Fruit fly (Drosophila melanogaster) whole organism, embryonic: ENCODE results near the gene gpp.

Source experiments
- Atf-2 ChIP-seq: fragments of 200-800 bp; sonication (Bioruptor generic); optimal IDR thresholded peaks from 2 replicates; lab custom pipeline; 2016; ENCODE audit warnings: missing biosample characterization, missing genetic modification characterization
- Atf3 ChIP-seq: fragments of 200-800 bp; sonication (Bioruptor generic); optimal IDR thresholded peaks from 3 replicates; lab custom pipeline; 2016; ENCODE audit warnings: missing biosample characterization, missing genetic modification characterization
- Atf6 ChIP-seq: fragments of 200-800 bp; sonication (Bioruptor generic); IDR thresholded peaks from 2 replicates; pipeline ENCODE4 v1.3.6; 2022; ENCODE audit warnings: missing biosample characterization, missing genetic modification characterization
- Bdp1 ChIP-seq: fragments of 200-800 bp; sonication (Bioruptor generic); optimal IDR thresholded peaks from 3 replicates; lab custom pipeline; 2016; ENCODE audit warnings: missing biosample characterization, missing genetic modification characterization
- CG12071 ChIP-seq: fragments of 200-800 bp; sonication (Bioruptor generic); optimal IDR thresholded peaks from 3 replicates; lab custom pipeline; 2018; ENCODE audit warnings: missing biosample characterization, mild to moderate bottlenecking, missing genetic modification characterization
- CG12391 ChIP-seq: fragments of 200-800 bp; sonication (Bioruptor generic); optimal IDR thresholded peaks from 3 replicates; lab custom pipeline; 2018; ENCODE audit warnings: missing biosample characterization, mild to moderate bottlenecking, missing genetic modification characterization, moderate library complexity
- CG13123 ChIP-seq: fragments of 200-800 bp; sonication (Bioruptor generic); optimal IDR thresholded peaks from 2 replicates; lab custom pipeline; 2016; ENCODE audit warnings: missing biosample characterization, missing genetic modification characterization
- CG14050 ChIP-seq: fragments of 200-800 bp; sonication (Bioruptor generic); IDR thresholded peaks from 3 replicates; pipeline ENCODE4 v1.3.6; 2022; ENCODE audit warnings: missing biosample characterization, missing genetic modification characterization
- CG16815 ChIP-seq: fragments of 200-800 bp; sonication (Bioruptor generic); optimal IDR thresholded peaks from 3 replicates; lab custom pipeline; 2017; ENCODE audit warnings: missing biosample characterization, mild to moderate bottlenecking, missing genetic modification characterization
- CG17829 ChIP-seq: fragments of 200-800 bp; optimal IDR thresholded peaks from 2 replicates; lab custom pipeline; 2019; ENCODE audit warnings: missing biosample characterization, mild to moderate bottlenecking, missing genetic modification characterization, moderate library complexity
- CG17912 ChIP-seq: fragments of 200-800 bp; sonication (Bioruptor generic); optimal IDR thresholded peaks from 2 replicates; lab custom pipeline; 2018; ENCODE audit warnings: missing biosample characterization, mild to moderate bottlenecking, missing genetic modification characterization
- CG18011 ChIP-seq: fragments of 200-800 bp; sonication (Bioruptor generic); optimal IDR thresholded peaks from 2 replicates; lab custom pipeline; 2017; ENCODE audit warnings: missing biosample characterization, missing genetic modification characterization, mild to moderate bottlenecking, moderate library complexity, missing genotype
- CG18764 ChIP-seq: fragments of 200-800 bp; sonication (Bioruptor generic); optimal IDR thresholded peaks from 3 replicates; lab custom pipeline; 2016; ENCODE audit warnings: missing biosample characterization, missing genetic modification characterization
- CG2116 ChIP-seq: fragments of 200-800 bp; sonication (Bioruptor generic); optimal IDR thresholded peaks from 3 replicates; lab custom pipeline; 2018; ENCODE audit warnings: missing biosample characterization, mild to moderate bottlenecking, missing genetic modification characterization
- CG4707 ChIP-seq: fragments of 200-800 bp; sonication (Bioruptor generic); optimal IDR thresholded peaks from 2 replicates; lab custom pipeline; 2018; ENCODE audit warnings: missing biosample characterization, mild to moderate bottlenecking, missing genetic modification characterization, moderate library complexity
- CG7271 ChIP-seq: fragments of 200-800 bp; sonication (Bioruptor generic); optimal IDR thresholded peaks from 2 replicates; lab custom pipeline; 2018; ENCODE audit warnings: missing biosample characterization, mild to moderate bottlenecking, missing genetic modification characterization, moderate library complexity
- CG7928 ChIP-seq: fragments of 200-800 bp; sonication (Bioruptor generic); optimal IDR thresholded peaks from 2 replicates; lab custom pipeline; 2017; ENCODE audit warnings: missing biosample characterization, mild to moderate bottlenecking, missing genetic modification characterization
- CG7963 ChIP-seq: fragments of 200-800 bp; sonication (Bioruptor generic); IDR thresholded peaks from 3 replicates; pipeline ENCODE4 v1.3.6; 2022; ENCODE audit warnings: missing biosample characterization, missing genetic modification characterization; ENCODE audit not compliant: partially characterized antibody
- CG9797 ChIP-seq: fragments of 200-800 bp; sonication (Bioruptor generic); optimal IDR thresholded peaks from 3 replicates; lab custom pipeline; 2018; ENCODE audit warnings: missing biosample characterization, mild to moderate bottlenecking, missing genetic modification characterization
- CTCF ChIP-seq: fragments of 200-800 bp; sonication (Bioruptor generic); optimal IDR thresholded peaks from 2 replicates; lab custom pipeline; 2017; ENCODE audit warnings: missing biosample characterization, mild to moderate bottlenecking, missing genetic modification characterization, moderate library complexity
- CoRest ChIP-seq: fragments of 200-800 bp; sonication (Bioruptor generic); optimal IDR thresholded peaks from 3 replicates; lab custom pipeline; 2018; ENCODE audit warnings: missing biosample characterization, mild to moderate bottlenecking, missing genetic modification characterization, moderate library complexity
- Deaf1 ChIP-seq: fragments of 200-800 bp; optimal IDR thresholded peaks from 3 replicates; lab custom pipeline; 2019; ENCODE audit warnings: missing biosample characterization, mild to moderate bottlenecking, missing genetic modification characterization, moderate library complexity
- HLH4C ChIP-seq: fragments of 200-800 bp; sonication (Bioruptor generic); IDR thresholded peaks from 3 replicates; pipeline ENCODE4 v1.3.6; 2022; ENCODE audit warnings: missing biosample characterization, missing genetic modification characterization; ENCODE audit not compliant: partially characterized antibody
- Hand ChIP-seq: fragments of 200-800 bp; sonication (Bioruptor generic); optimal IDR thresholded peaks from 2 replicates; lab custom pipeline; 2017; ENCODE audit warnings: mild to moderate bottlenecking, missing biosample characterization, missing genetic modification reagents, missing genetic modification characterization
- Hey ChIP-seq: fragments of 200-800 bp; sonication (Bioruptor generic); optimal IDR thresholded peaks from 3 replicates; lab custom pipeline; 2018; ENCODE audit warnings: missing biosample characterization, mild to moderate bottlenecking, missing genetic modification characterization
- Hmr ChIP-seq: fragments of 200-800 bp; sonication (Bioruptor generic); optimal IDR thresholded peaks from 3 replicates; lab custom pipeline; 2017; ENCODE audit warnings: mild to moderate bottlenecking, missing biosample characterization, missing genetic modification reagents, missing genetic modification characterization
- Hmx ChIP-seq: fragments of 200-800 bp; sonication (Bioruptor generic); optimal IDR thresholded peaks from 2 replicates; lab custom pipeline; 2016; ENCODE audit warnings: missing biosample characterization, missing genetic modification characterization
- MESR4 ChIP-seq: fragments of 200-800 bp; sonication (Bioruptor generic); optimal IDR thresholded peaks from 2 replicates; lab custom pipeline; 2018; ENCODE audit warnings: missing biosample characterization, mild to moderate bottlenecking, missing genetic modification characterization, moderate library complexity
- Poxn ChIP-seq: fragments of 200-800 bp; sonication (Bioruptor generic); IDR thresholded peaks from 2 replicates; pipeline ENCODE4 v1.3.6; 2022; ENCODE audit warnings: missing biosample characterization, missing genetic modification characterization
- Ravus ChIP-seq: fragments of 200-800 bp; sonication (Bioruptor generic); IDR thresholded peaks from 2 replicates; pipeline ENCODE4 v1.3.6; 2022; ENCODE audit warnings: missing biosample characterization, missing genetic modification characterization
- Tbp ChIP-seq: fragments of >200 bp; optimal IDR thresholded peaks from 2 replicates; lab custom pipeline; 2018; ENCODE audit warnings: missing biosample characterization, missing genetic modification characterization
- Trl ChIP-seq, 3 experiments: fragments of >200 bp in 2 of 3; fragments of 200-800 bp in 1 of 3; sonication (Bioruptor generic) in 1 of 3; optimal IDR thresholded peaks; 2 replicates in 1 of 3; 3 replicates in 2 of 3; lab custom pipeline; 2016 to 2017; ENCODE audit warnings: missing biosample characterization in 1 of 3, missing genetic modification characterization in 1 of 3
- al ChIP-seq: fragments of 200-800 bp; sonication (Bioruptor generic); IDR thresholded peaks from 2 replicates; pipeline ENCODE4 v1.3.6; 2022; ENCODE audit warnings: missing biosample characterization, missing genetic modification characterization
- cad ChIP-seq: fragments of >200 bp; optimal IDR thresholded peaks from 2 replicates; lab custom pipeline; 2017; ENCODE audit warnings: missing biosample characterization, missing genetic modification characterization
- dmrt11E ChIP-seq: fragments of 200-800 bp; sonication (Bioruptor generic); optimal IDR thresholded peaks from 3 replicates; lab custom pipeline; 2018; ENCODE audit warnings: missing biosample characterization, mild to moderate bottlenecking, missing genetic modification characterization, moderate library complexity
- exex ChIP-seq: fragments of 200-800 bp; sonication (Bioruptor generic); optimal IDR thresholded peaks from 4 replicates; lab custom pipeline; 2018; ENCODE audit warnings: missing biosample characterization, mild to moderate bottlenecking, missing genetic modification characterization, moderate library complexity
- fd3F ChIP-seq: fragments of 200-800 bp; sonication (Bioruptor generic); optimal IDR thresholded peaks from 2 replicates; lab custom pipeline; 2018; ENCODE audit warnings: missing biosample characterization, mild to moderate bottlenecking, missing genetic modification characterization, moderate library complexity
- fd96Cb ChIP-seq: fragments of 200-800 bp; sonication (Bioruptor generic); optimal IDR thresholded peaks from 2 replicates; lab custom pipeline; 2018; ENCODE audit warnings: missing biosample characterization, mild to moderate bottlenecking, missing genetic modification characterization, moderate library complexity
- fru ChIP-seq: fragments of >200 bp; optimal IDR thresholded peaks from 2 replicates; lab custom pipeline; 2017
- gem ChIP-seq: fragments of 200-800 bp; sonication (Bioruptor generic); optimal IDR thresholded peaks from 2 replicates; lab custom pipeline; 2019; ENCODE audit warnings: missing biosample characterization, mild to moderate bottlenecking, missing genetic modification characterization, moderate library complexity
- ind ChIP-seq: fragments of 200-800 bp; sonication (Bioruptor generic); optimal IDR thresholded peaks from 3 replicates; lab custom pipeline; 2016; ENCODE audit warnings: missing biosample characterization, missing genetic modification characterization
- kah ChIP-seq: fragments of 200-800 bp; sonication (Bioruptor generic); optimal IDR thresholded peaks from 2 replicates; lab custom pipeline; 2018; ENCODE audit warnings: missing biosample characterization, mild to moderate bottlenecking, missing genetic modification characterization
- p53 ChIP-seq: fragments of 200-800 bp; sonication (Bioruptor generic); optimal IDR thresholded peaks from 2 replicates; lab custom pipeline; 2016; ENCODE audit warnings: missing biosample characterization, missing genetic modification characterization
- pho ChIP-seq: fragments of 200-800 bp; sonication (Bioruptor generic); optimal IDR thresholded peaks from 2 replicates; lab custom pipeline; 2016; ENCODE audit warnings: missing biosample characterization, missing genetic modification characterization
- pnt ChIP-seq: fragments of 200-800 bp; sonication (Bioruptor generic); optimal IDR thresholded peaks from 3 replicates; lab custom pipeline; 2016; ENCODE audit warnings: missing biosample characterization, missing genetic modification characterization
- prd ChIP-seq, 3 experiments: fragments of >200 bp in 2 of 3; fragments of 200-800 bp in 1 of 3; sonication (Bioruptor generic) in 1 of 3; optimal IDR thresholded peaks in 2 of 3; IDR thresholded peaks in 1 of 3; 2 replicates in 2 of 3; 3 replicates in 1 of 3; pipeline versions ENCODE4 v1.3.6 to Lab custom; 2017 to 2022; ENCODE audit warnings: missing biosample characterization in 1 of 3, missing genetic modification characterization in 1 of 3
- sens-2 ChIP-seq: fragments of 200-800 bp; sonication (Bioruptor generic); IDR thresholded peaks from 2 replicates; pipeline ENCODE4 v1.3.6; 2022; ENCODE audit warnings: missing biosample characterization, missing genetic modification characterization
- so ChIP-seq: fragments of 200-800 bp; sonication (Bioruptor generic); IDR thresholded peaks from 3 replicates; pipeline ENCODE4 v1.3.6; 2022; ENCODE audit warnings: missing biosample characterization, missing genetic modification characterization
- tll ChIP-seq, 2 experiments: fragments of 200-800 bp in 1 of 2; fragments of >200 bp in 1 of 2; sonication (Bioruptor generic) in 1 of 2; optimal IDR thresholded peaks; 2 replicates each; lab custom pipeline; 2017 to 2019; ENCODE audit warnings: missing biosample characterization in 2 of 2, missing genetic modification characterization in 2 of 2, mild to moderate bottlenecking in 1 of 2, moderate library complexity in 1 of 2

Gene gpp

dm6 chr3R:6423984-6424602 is 17.4 kb downstream of the gpp start (continued):
- peak; percentile 91 for TF ChIP-seq sens-2 (GFP tag; lab: Robert Waterston, UW)
- peak; percentile 84 for TF ChIP-seq CG18764
- peak; percentile 91 for TF ChIP-seq Atf6
- peak; percentile 87 for TF ChIP-seq CG4707 (GFP tag; lab: Kevin White, UChicago)
- TF ChIP-seq CG17912 (GFP tag; lab: Kevin White, UChicago) = no peak
- peak; percentile 88 for TF ChIP-seq fd96Cb (tag; lab: Kevin White, UChicago)
- TF ChIP-seq dmrt11E (tag; lab: Kevin White, UChicago) = peak; percentile 91
- peak; percentile 94 for TF ChIP-seq gem
- peak; percentile 84 for TF ChIP-seq fd3F (GFP tag; lab: Kevin White, UChicago)
- TF ChIP-seq CG18011 = peak; percentile 80
- peak; percentile 79 for TF ChIP-seq p53
- peak; percentile 85 for TF ChIP-seq CG14050 (GFP tag; lab: Robert Waterston, UW)
- TF ChIP-seq CG7963 (GFP tag; lab: Robert Waterston, UW) = no peak
- peak; percentile 62 for TF ChIP-seq CG2116 (GFP tag; lab: Kevin White, UChicago)
- TF ChIP-seq Bdp1 (GFP tag; lab: Kevin White, UChicago) = peak; percentile 84
- peak; percentile 89 for TF ChIP-seq CG16815 (GFP tag; lab: Kevin White, UChicago)
- no peak for TF ChIP-seq Hmx (GFP tag; lab: Kevin White, UChicago)
- TF ChIP-seq CG12391 (tag; lab: Kevin White, UChicago) = peak; percentile 93
- TF ChIP-seq tll (GFP tag; optimal IDR thresholded peaks at IDR 0.05; lab: Kevin White, UChicago) = peak; percentile 10 to 36
- peak; percentile 85; the same call in 2 of the 3 replicates for TF ChIP-seq so (GFP tag; lab: Robert Waterston, UW)
- peak; percentile 74 for TF ChIP-seq Deaf1 (tag; lab: Kevin White, UChicago)
- TF ChIP-seq CG7271 (tag; lab: Kevin White, UChicago) = peak; percentile 51
- peak; percentile 7 for TF ChIP-seq CG9797 (GFP tag; lab: Kevin White, UChicago)
- peak; percentile 54 for TF ChIP-seq exex (tag; lab: Kevin White, UChicago)
- TF ChIP-seq CTCF (GFP tag; lab: Kevin White, UChicago) = peak; percentile 26
- TF ChIP-seq MESR4 (GFP tag; lab: Kevin White, UChicago) = peak; percentile 40
- TF ChIP-seq pho = peak; percentile 89
- TF ChIP-seq Hand = peak; percentile 95
- TF ChIP-seq CG17829 = peak; percentile 93
- TF ChIP-seq CG13123 (GFP tag; lab: Kevin White, UChicago) = peak; percentile 60
- peak; percentile 61 to 76 for TF ChIP-seq Trl (optimal IDR thresholded peaks at IDR 0.05; lab: Kevin White, UChicago)
- peak; percentile 95 for TF ChIP-seq Trl (GFP tag; optimal IDR thresholded peaks at IDR 0.05; lab: Kevin White, UChicago)
- peak; percentile 86 for TF ChIP-seq Atf3 (GFP tag; lab: Kevin White, UChicago)
- no peak for TF ChIP-seq fru (lab: Kevin White, UChicago)
- no peak for TF ChIP-seq cad (GFP tag; lab: Kevin White, UChicago)
- TF ChIP-seq prd (optimal IDR thresholded peaks at IDR 0.05; lab: Kevin White, UChicago) = no peak
- peak; percentile 95 for TF ChIP-seq prd (GFP tag; IDR thresholded peaks at IDR 0.05; lab: Robert Waterston, UW)
- peak; percentile 94 for TF ChIP-seq ind
- no peak for TF ChIP-seq HLH4C (GFP tag; lab: Robert Waterston, UW)
- TF ChIP-seq kah (GFP tag; lab: Kevin White, UChicago) = peak; percentile 54
- TF ChIP-seq Atf-2 (GFP tag; lab: Kevin White, UChicago) = peak; percentile 89
- peak; percentile 69 for TF ChIP-seq CG7928
- peak; percentile 71 for TF ChIP-seq Poxn (GFP tag; lab: Robert Waterston, UW)
- TF ChIP-seq CoRest = peak; percentile 91
- TF ChIP-seq Hmr = peak; percentile 93
- peak; percentile 70 for TF ChIP-seq Hey (tag; lab: Kevin White, UChicago)
- TF ChIP-seq pnt (GFP tag; lab: Kevin White, UChicago) = peak; percentile 93
- TF ChIP-seq CG12071 = peak; percentile 91
- no peak for TF ChIP-seq Tbp (GFP tag; lab: Kevin White, UChicago)
- peak; percentile 83 for TF ChIP-seq al
- TF ChIP-seq Ravus (GFP tag; lab: Robert Waterston, UW) = peak; percentile 74
